Worm (Caenorhabditis elegans) whole organism, L4/young adult: ENCODE measurements around the gene F01D5.1.

ENCODE experiments used
- W03F9.2 ChIP-seq: fragments of 150-350 bp; optimal IDR thresholded peaks from 2 replicates; lab custom pipeline; 2014; ENCODE audit warnings: missing biosample characterization, missing genetic modification characterization
- him-1 ChIP-seq: sonication (generic microtip); optimal IDR thresholded peaks from 2 replicates; lab custom pipeline; 2016; ENCODE audit warnings: missing genotype, missing genetic modification reagents, missing genetic modification characterization, missing compliant biosample characterization

DNA sequence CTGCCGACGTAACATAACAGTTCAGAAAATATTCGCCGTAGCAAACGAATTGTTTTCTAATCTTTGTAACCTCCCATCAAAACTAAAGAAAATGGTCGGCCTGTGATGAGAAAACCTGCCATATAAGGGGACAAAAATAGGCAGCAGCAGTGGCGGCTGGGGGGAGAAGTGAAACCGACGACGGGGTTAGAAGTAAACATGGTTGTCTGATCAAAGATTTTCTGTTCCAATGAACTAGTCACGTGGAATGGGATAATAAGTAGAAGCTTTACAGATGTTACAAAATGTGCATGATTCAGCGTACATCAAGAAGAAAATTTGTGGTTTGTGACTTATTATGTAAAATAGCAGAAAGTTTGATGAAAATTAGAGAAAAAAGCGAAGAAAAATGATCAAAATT is 47.9 kb upstream of the F01D5.1 start:
- TF ChIP-seq W03F9.2 (tag; lab: Kevin White, UChicago) (no peak), him-1 (tag; lab: Kevin White, UChicago) (no peak)
